Fruit fly (Drosophila melanogaster) whole organism, wandering third instar larva: ENCODE results near the gene CG5877.

ENCODE experiments used
- Abd-B ChIP-seq: fragments of >200 bp; optimal IDR thresholded peaks from 2 replicates; lab custom pipeline; 2017; ENCODE audit warnings: missing biosample characterization, missing genetic modification characterization
- CG32264 ChIP-seq: fragments of 200-800 bp; sonication (Bioruptor generic); optimal IDR thresholded peaks from 2 replicates; lab custom pipeline; 2016; ENCODE audit warnings: missing biosample characterization, missing genetic modification characterization
- CG9705 ChIP-seq: fragments of 200-800 bp; sonication (Bioruptor generic); optimal IDR thresholded peaks from 2 replicates; lab custom pipeline; 2018; ENCODE audit warnings: missing biosample characterization, mild to moderate bottlenecking, missing genetic modification characterization
- CrebA ChIP-seq: fragments of 200-800 bp; sonication (Bioruptor generic); optimal IDR thresholded peaks from 2 replicates; lab custom pipeline; 2016; ENCODE audit warnings: missing biosample characterization, mild to moderate bottlenecking, missing genetic modification characterization, borderline replicate concordance
- Dfd ChIP-seq: fragments of >200 bp; optimal IDR thresholded peaks from 2 replicates; lab custom pipeline; 2017; ENCODE audit warnings: missing biosample characterization, missing genetic modification characterization
- Dif ChIP-seq: fragments of 200-275, 200-300 bp; sonication (Bioruptor generic); optimal IDR thresholded peaks from 2 replicates; lab custom pipeline; 2018; ENCODE audit warnings: missing biosample characterization, missing genetic modification characterization; ENCODE audit not compliant: partially characterized antibody
- GATAd ChIP-seq: sonication (Bioruptor generic); optimal IDR thresholded peaks from 2 replicates; lab custom pipeline; 2016; ENCODE audit warnings: missing biosample characterization, missing genetic modification characterization
- HLH106 ChIP-seq: fragments of 200-800 bp; optimal IDR thresholded peaks from 3 replicates; lab custom pipeline; 2019; ENCODE audit warnings: missing biosample characterization, mild to moderate bottlenecking, missing genetic modification characterization, moderate library complexity
- Hnf4 ChIP-seq: fragments of 200-800 bp; sonication (Bioruptor generic); optimal IDR thresholded peaks from 2 replicates; lab custom pipeline; 2016; ENCODE audit warnings: missing biosample characterization, mild to moderate bottlenecking, missing genetic modification characterization
- Hr78 ChIP-seq: fragments of >200 bp; optimal IDR thresholded peaks from 2 replicates; lab custom pipeline; 2017; ENCODE audit warnings: missing biosample characterization, missing genetic modification characterization
- Hr83 ChIP-seq: fragments of 200-300 bp; sonication (Bioruptor generic); optimal IDR thresholded peaks from 2 replicates; lab custom pipeline; 2016; ENCODE audit warnings: missing biosample characterization, mild to moderate bottlenecking, missing genetic modification characterization, moderate library complexity; ENCODE audit not compliant: poor library complexity, severe bottlenecking
- Jra ChIP-seq: sonication (Bioruptor generic); optimal IDR thresholded peaks from 2 replicates; lab custom pipeline; 2016; ENCODE audit warnings: missing biosample characterization, missing genetic modification characterization
- Mio ChIP-seq: sonication (Bioruptor generic); optimal IDR thresholded peaks from 2 replicates; lab custom pipeline; 2016; ENCODE audit warnings: missing biosample characterization, missing genetic modification characterization
- Myc ChIP-seq: fragments of >200 bp; optimal IDR thresholded peaks from 2 replicates; lab custom pipeline; 2017
- N ChIP-seq: fragments of >200 bp; optimal IDR thresholded peaks from 2 replicates; lab custom pipeline; 2018; ENCODE audit warnings: missing biosample characterization, missing external identifiers, missing genetic modification characterization
- OdsH ChIP-seq: fragments of 200-800 bp; sonication (Bioruptor generic); optimal IDR thresholded peaks from 2 replicates; lab custom pipeline; 2016; ENCODE audit warnings: missing biosample characterization, mild to moderate bottlenecking, missing genetic modification characterization
- Rel ChIP-seq, 2 experiments: fragments of 200-800 bp; sonication (Bioruptor generic) in 1 of 2; optimal IDR thresholded peaks; 2 replicates in 1 of 2; 3 replicates in 1 of 2; lab custom pipeline; 2016 to 2019; ENCODE audit warnings: mild to moderate bottlenecking in 2 of 2, missing biosample characterization in 2 of 2, missing genetic modification characterization in 2 of 2, moderate library complexity in 1 of 2
- Sp1 ChIP-seq: fragments of 200-800 bp; sonication (Bioruptor generic); optimal IDR thresholded peaks from 3 replicates; lab custom pipeline; 2019; ENCODE audit warnings: missing biosample characterization, mild to moderate bottlenecking, missing genetic modification characterization, moderate library complexity
- Vsx2 ChIP-seq: fragments of 200-300, 225-300 bp; sonication (Bioruptor generic); optimal IDR thresholded peaks from 2 replicates; lab custom pipeline; 2018; ENCODE audit warnings: missing biosample characterization, missing genetic modification characterization; ENCODE audit not compliant: partially characterized antibody
- br ChIP-seq: fragments of 200-800 bp; sonication (Bioruptor generic); optimal IDR thresholded peaks from 2 replicates; lab custom pipeline; 2016; ENCODE audit warnings: missing biosample characterization, missing genetic modification characterization
- brk ChIP-seq: fragments of 200-800 bp; sonication (Bioruptor generic); optimal IDR thresholded peaks from 2 replicates; lab custom pipeline; 2016; ENCODE audit warnings: missing biosample characterization, mild to moderate bottlenecking, missing genetic modification characterization
- dl ChIP-seq, 2 experiments: fragments of 175-275, 200-275 bp in 1 of 2; fragments of 200-275 bp in 1 of 2; sonication (Bioruptor generic); optimal IDR thresholded peaks; lab custom pipeline; 2018; ENCODE audit warnings: mild to moderate bottlenecking in 2 of 2, missing biosample characterization in 2 of 2, missing genetic modification characterization in 2 of 2, moderate library complexity in 2 of 2; ENCODE audit not compliant: partially characterized antibody in 2 of 2, insufficient read depth in 1 of 2
- dmrt93B ChIP-seq: fragments of 200-800 bp; sonication (Bioruptor generic); optimal IDR thresholded peaks from 2 replicates; lab custom pipeline; 2018; ENCODE audit warnings: missing biosample characterization, mild to moderate bottlenecking, missing genetic modification characterization
- dsf ChIP-seq: sonication (Bioruptor generic); optimal IDR thresholded peaks from 2 replicates; lab custom pipeline; 2016; ENCODE audit warnings: missing biosample characterization, missing genetic modification characterization, borderline replicate concordance
- ey ChIP-seq: fragments of 200-800 bp; sonication (Bioruptor generic); optimal IDR thresholded peaks from 2 replicates; lab custom pipeline; 2016; ENCODE audit warnings: missing biosample characterization, missing genetic modification characterization
- foxo ChIP-seq, 2 experiments: fragments of 200-800 bp; sonication (Bioruptor generic); optimal IDR thresholded peaks; 2 replicates in 1 of 2; 3 replicates in 1 of 2; lab custom pipeline; 2016 to 2017; ENCODE audit warnings: missing biosample characterization in 2 of 2, missing genetic modification characterization in 2 of 2
- fru ChIP-seq: fragments of 200-800 bp; sonication (Bioruptor generic); optimal IDR thresholded peaks from 3 replicates; lab custom pipeline; 2016; ENCODE audit warnings: missing biosample characterization, mild to moderate bottlenecking, missing genetic modification characterization
- h ChIP-seq: fragments of 200-800 bp; sonication (Bioruptor generic); optimal IDR thresholded peaks from 3 replicates; lab custom pipeline; 2016; ENCODE audit warnings: missing biosample characterization, mild to moderate bottlenecking, missing genetic modification characterization
- jim ChIP-seq: fragments of 175-275, 200-325 bp; sonication (Bioruptor generic); optimal IDR thresholded peaks from 2 replicates; lab custom pipeline; 2016; ENCODE audit warnings: missing biosample characterization, mild to moderate bottlenecking, missing genetic modification characterization
- lola ChIP-seq: fragments of >200 bp; optimal IDR thresholded peaks from 2 replicates; lab custom pipeline; 2017; ENCODE audit warnings: missing biosample characterization, missing genetic modification characterization
- pan ChIP-seq: fragments of >200 bp; optimal IDR thresholded peaks from 2 replicates; lab custom pipeline; 2017
- psq ChIP-seq: fragments of 200-800 bp; sonication (Bioruptor generic); optimal IDR thresholded peaks from 3 replicates; lab custom pipeline; 2017; ENCODE audit warnings: missing biosample characterization, mild to moderate bottlenecking, missing genetic modification characterization, moderate library complexity
- rgr ChIP-seq: fragments of 200-800 bp; sonication (Bioruptor generic); optimal IDR thresholded peaks from 3 replicates; lab custom pipeline; 2016; ENCODE audit warnings: missing biosample characterization, mild to moderate bottlenecking, missing genetic modification characterization
- sage ChIP-seq: fragments of 200-800 bp; sonication (Bioruptor generic); optimal IDR thresholded peaks from 2 replicates; lab custom pipeline; 2016; ENCODE audit warnings: missing biosample characterization, mild to moderate bottlenecking, missing genetic modification characterization
- sv ChIP-seq: fragments of 200-800 bp; sonication (Bioruptor generic); optimal IDR thresholded peaks from 3 replicates; lab custom pipeline; 2016; ENCODE audit warnings: missing biosample characterization, missing genetic modification characterization
- tai ChIP-seq: sonication (Bioruptor generic); optimal IDR thresholded peaks from 2 replicates; lab custom pipeline; 2016; ENCODE audit warnings: missing biosample characterization, missing genetic modification characterization
- usp ChIP-seq: fragments of >200 bp; optimal IDR thresholded peaks from 2 replicates; lab custom pipeline; 2017; ENCODE audit warnings: missing biosample characterization, missing genetic modification characterization
- woc ChIP-seq: sonication (Bioruptor generic); optimal IDR thresholded peaks from 2 replicates; lab custom pipeline; 2016; ENCODE audit warnings: missing biosample characterization, mild to moderate bottlenecking, missing genetic modification characterization

Gene CG5877

DNA sequence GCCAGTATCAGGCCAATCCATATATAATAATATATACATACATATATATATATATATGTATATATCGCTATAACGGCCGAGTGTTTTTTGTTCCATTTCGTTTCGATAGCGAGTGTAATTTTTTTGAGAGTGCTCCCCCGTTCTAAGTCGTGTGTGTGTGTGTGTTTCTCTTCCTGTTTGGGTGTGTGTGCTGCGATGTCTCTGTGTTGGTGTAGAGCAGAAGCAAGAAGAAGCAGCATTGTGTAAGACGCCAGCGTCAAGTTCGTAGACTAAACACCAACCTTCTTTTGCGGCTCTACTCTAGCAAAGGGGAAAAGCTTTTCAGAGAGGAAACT is 5.1 kb downstream of the CG5877 start:
- TF ChIP-seq Rel (GFP tag; optimal IDR thresholded peaks at IDR 0.05; lab: Kevin White, UChicago) (no peak), Rel (tag; optimal IDR thresholded peaks at IDR 0.05; lab: Kevin White, UChicago) (peak; percentile 97), OdsH (GFP tag; lab: Kevin White, UChicago) (no peak)

DNA sequence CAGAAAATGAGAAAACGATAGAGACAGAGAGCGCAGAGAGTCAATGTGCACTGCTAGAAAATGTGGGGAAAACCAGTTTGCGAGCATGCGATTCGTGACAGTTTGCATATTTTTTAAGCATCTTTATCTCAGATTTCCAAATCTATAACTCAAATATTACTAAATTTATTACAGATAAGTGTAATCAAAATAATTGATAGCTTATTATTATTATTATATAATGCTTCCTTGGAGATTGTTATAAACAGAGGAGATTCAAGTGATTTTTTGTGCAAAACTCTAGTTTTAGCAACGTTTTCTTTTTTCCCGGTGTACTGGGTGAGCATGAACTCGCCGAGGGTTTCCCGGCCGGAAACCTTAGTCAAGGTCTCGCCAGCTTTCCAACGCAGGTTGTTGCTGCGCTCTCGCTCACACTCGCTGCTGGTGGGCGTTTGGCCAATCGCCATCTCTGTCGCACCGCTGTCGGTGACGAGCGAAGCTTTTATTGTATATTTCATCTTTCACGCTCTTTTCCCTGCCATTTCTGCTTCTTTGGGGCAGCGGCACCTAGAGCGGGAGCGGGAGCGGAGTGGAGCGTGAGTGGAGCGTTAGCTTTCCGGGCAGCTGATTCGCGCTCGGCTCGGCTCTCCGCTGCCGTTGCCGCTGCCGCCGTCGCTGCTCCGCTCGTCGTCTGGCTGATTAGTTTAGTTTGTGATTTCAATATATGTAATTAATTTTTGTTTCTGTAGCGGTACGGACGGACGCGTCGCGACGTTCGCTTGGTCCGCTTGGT is 5.7 kb downstream of the CG5877 start:
- TF ChIP-seq HLH106 (peak; percentile 93), br (GFP tag; lab: Kevin White, UChicago) (peak; percentile 50), foxo (GFP tag; optimal IDR thresholded peaks at IDR 0.05; lab: Kevin White, UChicago) (peak in 1 of 2 experiments; percentile 92), Mio (GFP tag; lab: Kevin White, UChicago) (no peak), ey (peak; percentile 74), Rel (GFP tag; optimal IDR thresholded peaks at IDR 0.05; lab: Kevin White, UChicago) (no peak), Rel (tag; optimal IDR thresholded peaks at IDR 0.05; lab: Kevin White, UChicago) (peak; percentile 92), GATAd (GFP tag; lab: Kevin White, UChicago) (no peak), CG32264 (GFP tag; lab: Kevin White, UChicago) (no peak), Dif (GFP tag; lab: Kevin White, UChicago) (peak; percentile 46), pan (no peak), woc (GFP tag; lab: Kevin White, UChicago) (peak; percentile 29), fru (GFP tag; lab: Kevin White, UChicago) (peak; percentile 77), OdsH (GFP tag; lab: Kevin White, UChicago) (peak; percentile 87), CG9705 (GFP tag; lab: Kevin White, UChicago) (peak; percentile 74), tai (GFP tag; lab: Kevin White, UChicago) (no peak), dmrt93B (GFP tag; lab: Kevin White, UChicago) (peak; percentile 89), usp (GFP tag; lab: Kevin White, UChicago) (no peak), Hr78 (GFP tag; lab: Kevin White, UChicago) (no peak), brk (GFP tag; lab: Kevin White, UChicago) (peak; percentile 64), Abd-B (GFP tag; lab: Kevin White, UChicago) (no peak), Jra (no peak), dl (GFP tag; optimal IDR thresholded peaks at IDR 0.05; lab: Kevin White, UChicago; ENCODE audit: insufficient read depth in 1 of 2, partially characterized antibody in 2 of 2) (peak; percentile 4 to 49), rgr (peak; percentile 88), N (GFP tag; lab: Kevin White, UChicago) (no peak), sage (GFP tag; lab: Kevin White, UChicago) (no peak), h (GFP tag; lab: Kevin White, UChicago) (peak; percentile 75), CrebA (no peak), Hnf4 (GFP tag; lab: Kevin White, UChicago) (peak; percentile 49), psq (GFP tag; lab: Kevin White, UChicago) (peak; percentile 82), Myc (lab: Kevin White, UChicago) (no peak), sv (peak; percentile 95), Sp1 (GFP tag; lab: Kevin White, UChicago) (peak; percentile 90), Vsx2 (GFP tag; lab: Kevin White, UChicago) (no peak), dsf (GFP tag; lab: Kevin White, UChicago) (no peak), Hr83 (no peak), Dfd (GFP tag; lab: Kevin White, UChicago) (no peak), lola (GFP tag; lab: Kevin White, UChicago) (no peak), jim (no peak)
